Worm (Caenorhabditis elegans) whole organism, L2 larva: ENCODE results near the gene mab-5.

ENCODE experiments used
- F13H6.1 ChIP-seq: sonication (generic microtip); optimal IDR thresholded peaks from 2 replicates; lab custom pipeline; 2016; ENCODE audit warnings: missing genetic modification characterization, missing compliant biosample characterization
- ceh-16 ChIP-seq: fragments of 150-350 bp; optimal IDR thresholded peaks from 2 replicates; lab custom pipeline; 2014; ENCODE audit warnings: missing biosample characterization, missing genetic modification characterization
- egl-27 ChIP-seq: sonication (generic microtip); optimal IDR thresholded peaks from 3 replicates; lab custom pipeline; 2017; ENCODE audit warnings: missing biosample characterization, missing genetic modification reagents, missing genetic modification characterization
- elt-3 ChIP-seq: sonication (generic microtip); optimal IDR thresholded peaks from 2 replicates; lab custom pipeline; 2017; ENCODE audit warnings: missing biosample characterization, missing genetic modification characterization
- fos-1 ChIP-seq: fragments of 150-350 bp; optimal IDR thresholded peaks from 2 replicates; lab custom pipeline; 2014; ENCODE audit warnings: missing biosample characterization, missing genetic modification characterization
- nhr-12 ChIP-seq: fragments of 150-350 bp; optimal IDR thresholded peaks from 2 replicates; lab custom pipeline; 2014; ENCODE audit warnings: missing biosample characterization, missing genetic modification characterization
- nhr-129 ChIP-seq: fragments of 150-350 bp; optimal IDR thresholded peaks from 2 replicates; lab custom pipeline; 2014; ENCODE audit warnings: missing biosample characterization, missing genetic modification characterization
- nhr-237 ChIP-seq: fragments of 150-350 bp; optimal IDR thresholded peaks from 2 replicates; lab custom pipeline; 2014; ENCODE audit warnings: missing biosample characterization, missing genetic modification characterization
- unc-62 ChIP-seq: fragments of 150-350 bp; optimal IDR thresholded peaks from 2 replicates; lab custom pipeline; 2014; ENCODE audit warnings: missing biosample characterization, missing genetic modification reagents, missing genetic modification characterization
- ztf-11 ChIP-seq: sonication (generic microtip); optimal IDR thresholded peaks from 2 replicates; lab custom pipeline; 2017; ENCODE audit warnings: missing biosample characterization, missing genetic modification characterization

DNA sequence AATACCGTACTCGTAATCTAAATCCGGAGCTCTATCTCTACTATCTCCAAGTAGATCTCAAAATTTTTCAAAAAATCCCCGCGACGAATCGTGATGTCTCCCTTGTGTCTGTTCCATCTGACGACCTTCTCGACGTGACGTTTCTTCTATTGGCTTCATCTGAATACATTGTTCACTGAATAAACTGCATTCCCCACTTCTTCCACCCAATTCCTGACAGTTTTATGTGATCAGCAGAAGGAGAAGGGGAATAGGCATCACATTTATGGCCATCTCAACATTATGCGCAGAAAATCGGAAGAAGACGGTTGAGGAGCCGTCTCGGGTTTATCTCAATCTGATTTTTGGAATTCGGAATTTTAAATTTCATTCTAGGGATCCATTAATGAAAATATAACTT, 35.7 kb upstream of the mab-5 start:
- TF ChIP-seq unc-62 (GFP tag; lab: Kevin White, UChicago), result no peak
- no peak for TF ChIP-seq elt-3
- TF ChIP-seq ceh-16, result no peak
- TF ChIP-seq egl-27, result no peak
- TF ChIP-seq nhr-237 (tag; lab: Kevin White, UChicago), result no peak
- no peak for TF ChIP-seq nhr-12 (tag; lab: Kevin White, UChicago)
- TF ChIP-seq fos-1 (tag; lab: Kevin White, UChicago), result no peak
- TF ChIP-seq nhr-129 (tag; lab: Kevin White, UChicago), result no peak
- TF ChIP-seq ztf-11 (tag; lab: Kevin White, UChicago), result no peak
- TF ChIP-seq F13H6.1, result no peak
